Worm (Caenorhabditis elegans) whole organism, L1 larva: ENCODE measurements around the gene C25D7.16.
A peak's percentile ranks its signal among the peaks of the same experiment; 100 is the strongest.

Experiments used
- C04F5.9 ChIP-seq: sonication (generic microtip); optimal IDR thresholded peaks from 2 replicates; lab custom pipeline; 2016; ENCODE audit warnings: missing genetic modification characterization, missing compliant biosample characterization
- C16A3.4 ChIP-seq: fragments of 150-350 bp; optimal IDR thresholded peaks from 2 replicates; lab custom pipeline; 2014; ENCODE audit warnings: missing biosample characterization, missing genetic modification characterization
- F16B12.6 ChIP-seq: fragments of 150-350 bp; optimal IDR thresholded peaks from 2 replicates; lab custom pipeline; 2014; ENCODE audit warnings: missing biosample characterization, missing genetic modification characterization
- aha-1 ChIP-seq: fragments of 150-350 bp; optimal IDR thresholded peaks from 2 replicates; lab custom pipeline; 2014; ENCODE audit warnings: missing biosample characterization, missing genetic modification characterization
- aly-2 ChIP-seq: fragments of 150-350 bp; optimal IDR thresholded peaks from 2 replicates; lab custom pipeline; 2014; ENCODE audit warnings: missing biosample characterization, missing genetic modification characterization
- ama-1 ChIP-seq: fragments of 150-350 bp; optimal IDR thresholded peaks from 2 replicates; lab custom pipeline; 2014
- blmp-1 ChIP-seq: fragments of 150-350 bp; optimal IDR thresholded peaks from 2 replicates; lab custom pipeline; 2014; ENCODE audit warnings: missing biosample characterization, missing genetic modification characterization
- ceh-63 ChIP-seq: fragments of 200-800 bp; sonication (Bioruptor generic); optimal IDR thresholded peaks from 2 replicates; lab custom pipeline; 2018; ENCODE audit warnings: mild to moderate bottlenecking, missing genetic modification characterization, missing compliant biosample characterization
- ceh-82 ChIP-seq, 3 experiments: fragments of 150-350 bp in 1 of 3; sonication (generic microtip) in 2 of 3; optimal IDR thresholded peaks; 2 replicates each; lab custom pipeline; 2014 to 2017; ENCODE audit warnings: missing biosample characterization in 3 of 3, missing genetic modification characterization in 3 of 3
- ceh-88 ChIP-seq: fragments of 200-800 bp; sonication (Bioruptor generic); IDR thresholded peaks from 2 replicates; pipeline ENCODE4 v1.3.6; 2022; ENCODE audit warnings: missing genetic modification characterization, missing compliant biosample characterization
- ces-1 ChIP-seq: fragments of 150-350 bp; optimal IDR thresholded peaks from 2 replicates; lab custom pipeline; 2014; ENCODE audit warnings: missing biosample characterization, missing genetic modification reagents, missing genetic modification characterization
- dsc-1 ChIP-seq: sonication (generic microtip); optimal IDR thresholded peaks from 2 replicates; lab custom pipeline; 2016; ENCODE audit warnings: mild to moderate bottlenecking, missing genetic modification characterization, missing compliant biosample characterization
- efl-1 ChIP-seq, 4 experiments: fragments of 150-350 bp; optimal IDR thresholded peaks in 3 of 4; peaks in 1 of 4; 1 replicate in 1 of 4; 2 replicates in 3 of 4; lab custom pipeline; 2014; ENCODE audit warnings: missing biosample characterization in 2 of 4, missing genetic modification characterization in 2 of 4, missing genetic modification reagents in 2 of 4
- egl-27 ChIP-seq, 2 experiments: fragments of 150-350 bp in 1 of 2; sonication (generic microtip); optimal IDR thresholded peaks; 3 replicates each; lab custom pipeline; 2017 to 2018; ENCODE audit warnings: missing biosample characterization in 2 of 2, missing genetic modification characterization in 2 of 2, missing genetic modification reagents in 2 of 2
- elt-2 ChIP-seq: sonication (generic microtip); optimal IDR thresholded peaks from 2 replicates; lab custom pipeline; 2016; ENCODE audit warnings: missing genetic modification characterization, mild to moderate bottlenecking, inconsistent platforms, missing compliant biosample characterization, missing genetic modification reagents
- fkh-4 ChIP-seq: sonication (generic microtip); optimal IDR thresholded peaks from 2 replicates; lab custom pipeline; 2016; ENCODE audit warnings: missing compliant biosample characterization, missing genetic modification characterization, borderline replicate concordance
- fkh-8 ChIP-seq: sonication (generic microtip); optimal IDR thresholded peaks from 2 replicates; lab custom pipeline; 2016; ENCODE audit warnings: mild to moderate bottlenecking, missing genetic modification characterization, missing compliant biosample characterization
- grh-1 ChIP-seq: fragments of 200-800 bp; sonication (Bioruptor generic); IDR thresholded peaks from 2 replicates; pipeline ENCODE4 v1.3.6; 2022; ENCODE audit warnings: missing genetic modification reagents, missing genetic modification characterization, missing compliant biosample characterization
- hpl-2 ChIP-seq: fragments of 150-350 bp; optimal IDR thresholded peaks from 2 replicates; lab custom pipeline; 2014; ENCODE audit warnings: missing biosample characterization, missing genetic modification reagents, missing genetic modification characterization
- irx-1 ChIP-seq: sonication (generic microtip); optimal IDR thresholded peaks from 2 replicates; lab custom pipeline; 2016; ENCODE audit warnings: missing genetic modification characterization, missing compliant biosample characterization
- isw-1 ChIP-seq: fragments of 200-800 bp; sonication (Bioruptor generic); IDR thresholded peaks from 2 replicates; pipeline ENCODE4 v1.3.6; 2022; ENCODE audit warnings: missing genetic modification characterization, missing compliant biosample characterization
- jun-1 ChIP-seq: fragments of 150-350 bp; optimal IDR thresholded peaks from 2 replicates; lab custom pipeline; 2014; ENCODE audit warnings: missing biosample characterization, missing genetic modification reagents, missing genetic modification characterization
- lin-13 ChIP-seq: fragments of 150-350 bp; optimal IDR thresholded peaks from 2 replicates; lab custom pipeline; 2014; ENCODE audit warnings: missing biosample characterization, missing genetic modification reagents, missing genetic modification characterization
- lin-15B ChIP-seq: fragments of 150-350 bp; sonication (generic microtip); optimal IDR thresholded peaks from 3 replicates; lab custom pipeline; 2014; ENCODE audit warnings: missing biosample characterization, missing genetic modification characterization
- lin-35 ChIP-seq, 2 experiments: fragments of 150-350 bp; optimal IDR thresholded peaks; 2 replicates each; lab custom pipeline; 2014; ENCODE audit warnings: missing biosample characterization in 2 of 2, missing genetic modification characterization in 2 of 2, missing genetic modification reagents in 2 of 2
- lsy-2 ChIP-seq, 2 experiments: fragments of 150-350 bp; optimal IDR thresholded peaks; 2 replicates each; lab custom pipeline; 2014; ENCODE audit warnings: missing biosample characterization in 2 of 2, missing genetic modification characterization in 2 of 2
- mab-9 ChIP-seq: fragments of 200-800 bp; sonication (Bioruptor generic); IDR thresholded peaks from 2 replicates; pipeline ENCODE4 v1.3.6; 2022; ENCODE audit warnings: missing genetic modification reagents, missing genetic modification characterization, missing compliant biosample characterization
- mdl-1 ChIP-seq, 2 experiments: fragments of 150-350 bp; optimal IDR thresholded peaks; 2 replicates each; lab custom pipeline; 2014 to 2017; ENCODE audit warnings: missing biosample characterization in 2 of 2, missing genetic modification characterization in 2 of 2, inconsistent platforms in 1 of 2
- mef-2 ChIP-seq: fragments of 150-350 bp; optimal IDR thresholded peaks from 2 replicates; lab custom pipeline; 2014; ENCODE audit warnings: missing biosample characterization, missing genetic modification characterization
- mep-1 ChIP-seq: fragments of 150-350 bp; optimal IDR thresholded peaks from 2 replicates; lab custom pipeline; 2014; ENCODE audit warnings: missing biosample characterization, missing genetic modification characterization
- nhr-19 ChIP-seq: fragments of 200-800 bp; sonication (Bioruptor generic); conservative IDR thresholded peaks from 2 replicates; pipeline ENCODE4 v1.3.6; 2022; ENCODE audit warnings: missing genetic modification characterization, missing compliant biosample characterization
- nhr-20 ChIP-seq: sonication (generic microtip); optimal IDR thresholded peaks from 2 replicates; lab custom pipeline; 2016; ENCODE audit warnings: mild to moderate bottlenecking, missing genetic modification characterization, missing compliant biosample characterization
- nhr-28 ChIP-seq: fragments of 150-350 bp; optimal IDR thresholded peaks from 2 replicates; lab custom pipeline; 2014; ENCODE audit warnings: missing biosample characterization, missing genetic modification characterization
- nhr-71 ChIP-seq: sonication (generic microtip); optimal IDR thresholded peaks from 2 replicates; lab custom pipeline; 2016; ENCODE audit warnings: mild to moderate bottlenecking, missing genetic modification characterization, moderate library complexity, missing compliant biosample characterization
- nhr-76 ChIP-seq: sonication (generic microtip); optimal IDR thresholded peaks from 2 replicates; lab custom pipeline; 2017; ENCODE audit warnings: missing biosample characterization, missing genetic modification characterization
- nhr-84 ChIP-seq: sonication (generic microtip); optimal IDR thresholded peaks from 2 replicates; lab custom pipeline; 2017; ENCODE audit warnings: missing biosample characterization, missing genetic modification characterization
- nhr-90 ChIP-seq: sonication (generic microtip); optimal IDR thresholded peaks from 2 replicates; lab custom pipeline; 2016; ENCODE audit warnings: mild to moderate bottlenecking, missing genetic modification characterization, missing compliant biosample characterization; ENCODE audit not compliant: poor library complexity
- pax-3 ChIP-seq: fragments of 200-800 bp; sonication (Bioruptor generic); optimal IDR thresholded peaks from 2 replicates; lab custom pipeline; 2018; ENCODE audit warnings: mild to moderate bottlenecking, missing genetic modification characterization, moderate library complexity, missing compliant biosample characterization
- rnt-1 ChIP-seq: sonication (generic microtip); optimal IDR thresholded peaks from 2 replicates; lab custom pipeline; 2016; ENCODE audit warnings: mild to moderate bottlenecking, missing genetic modification characterization, moderate library complexity, missing compliant biosample characterization
- snpc-4 ChIP-seq: fragments of 150-350 bp; optimal IDR thresholded peaks from 2 replicates; lab custom pipeline; 2014; ENCODE audit warnings: missing biosample characterization, missing genetic modification characterization
- snu-23 ChIP-seq: sonication (generic microtip); optimal IDR thresholded peaks from 2 replicates; lab custom pipeline; 2016; ENCODE audit warnings: missing genetic modification characterization, missing compliant biosample characterization
- sox-4 ChIP-seq: sonication (generic microtip); optimal IDR thresholded peaks from 2 replicates; lab custom pipeline; 2016; ENCODE audit warnings: missing genetic modification characterization, missing compliant biosample characterization
- tlp-1 ChIP-seq: fragments of 150-350 bp; optimal IDR thresholded peaks from 2 replicates; lab custom pipeline; 2014; ENCODE audit warnings: missing biosample characterization, missing genetic modification characterization
- unc-130 ChIP-seq: fragments of 150-350 bp; optimal IDR thresholded peaks from 2 replicates; lab custom pipeline; 2017; ENCODE audit warnings: missing biosample characterization, missing genetic modification characterization, inconsistent platforms
- unc-30 ChIP-seq: sonication (generic microtip); optimal IDR thresholded peaks from 2 replicates; lab custom pipeline; 2017; ENCODE audit warnings: missing biosample characterization, missing genetic modification characterization
- unc-86 ChIP-seq: sonication (generic microtip); optimal IDR thresholded peaks from 2 replicates; lab custom pipeline; 2016; ENCODE audit warnings: missing genetic modification characterization, missing compliant biosample characterization
- unc-98 ChIP-seq: fragments of 200-800 bp; sonication (Bioruptor generic); IDR thresholded peaks from 2 replicates; pipeline ENCODE4 v1.3.6; 2022; ENCODE audit warnings: missing genetic modification characterization, missing compliant biosample characterization
- zip-4 ChIP-seq: fragments of 200-800 bp; sonication (Bioruptor generic); optimal IDR thresholded peaks from 2 replicates; lab custom pipeline; 2018; ENCODE audit warnings: mild to moderate bottlenecking, missing genetic modification characterization, moderate library complexity, missing compliant biosample characterization

The C25D7.16 gene

DNA sequence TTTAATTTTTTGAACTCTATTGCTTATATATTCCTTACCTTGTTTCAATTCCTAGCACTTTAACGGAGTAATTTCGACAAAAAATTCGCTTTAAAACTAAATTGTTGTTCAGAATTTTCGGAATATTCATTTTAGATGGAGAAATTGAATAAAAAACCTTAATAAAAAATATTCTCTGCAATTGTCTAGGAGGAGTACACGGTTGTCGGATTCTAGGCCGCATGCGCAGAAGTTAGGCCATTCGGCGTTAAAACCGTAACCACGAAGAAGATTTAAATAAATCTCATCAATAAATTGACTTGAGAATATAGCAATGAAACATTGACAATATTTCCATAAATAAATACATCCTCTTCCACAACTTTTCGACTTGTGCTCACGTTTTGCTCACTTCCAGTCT, 26.3 kb downstream of the C25D7.16 start, which contains the start of the genes C01G10.10 and C01G10.9 (continued):
- TF ChIP-seq fkh-4: peak; percentile 94
- no peak for TF ChIP-seq mdl-1 (tag; optimal IDR thresholded peaks at IDR 0.05; lab: Kevin White, UChicago)
- TF ChIP-seq nhr-28 (tag; lab: Kevin White, UChicago): no peak
- TF ChIP-seq nhr-71 (tag; lab: Kevin White, UChicago): peak; percentile 87
- TF ChIP-seq nhr-90 (tag; lab: Kevin White, UChicago): peak; percentile 92
- no peak for TF ChIP-seq ces-1
- peak; percentile 51 for TF ChIP-seq blmp-1 (tag; lab: Kevin White, UChicago)
- no peak for TF ChIP-seq hpl-2 (GFP tag; lab: Kevin White, UChicago)
- no peak for TF ChIP-seq tlp-1 (tag; lab: Kevin White, UChicago)
- TF ChIP-seq zip-4: peak; percentile 20
- TF ChIP-seq C16A3.4: peak; percentile 27
- peak; percentile 46 for TF ChIP-seq unc-86
- TF ChIP-seq lin-15B (tag; lab: Kevin White, UChicago): no peak
- no peak for TF ChIP-seq unc-30 (tag; lab: Kevin White, UChicago)
- peak; percentile 90 for TF ChIP-seq sox-4 (tag; lab: Kevin White, UChicago)
- TF ChIP-seq egl-27 (tag; optimal IDR thresholded peaks at IDR 0.05; lab: Kevin White, UChicago): no peak
- no peak for TF ChIP-seq F16B12.6 (tag; lab: Kevin White, UChicago)
- no peak for TF ChIP-seq aly-2
- no peak for TF ChIP-seq mef-2
- peak; percentile 90 for TF ChIP-seq dsc-1
- peak; percentile 21 to 46 for TF ChIP-seq lin-35 (GFP tag; optimal IDR thresholded peaks at IDR 0.05; lab: Kevin White, UChicago)
- TF ChIP-seq ceh-88: no peak
- peak; percentile 96 for TF ChIP-seq pax-3 (tag; lab: Kevin White, UChicago)
- peak; percentile 46; the same call in 1 of the 2 replicates for TF ChIP-seq isw-1
- no peak for TF ChIP-seq lin-13 (GFP tag; lab: Kevin White, UChicago)
- TF ChIP-seq unc-98: peak; percentile 58; the same call in 1 of the 2 replicates
- TF ChIP-seq C04F5.9: peak; percentile 83
- 0 out of 2 replicates have a peak, but pooled peaks have one; percentile 34 for TF ChIP-seq grh-1
- TF ChIP-seq unc-130: peak; percentile 34
- TF ChIP-seq aha-1: no peak
- peak; percentile 78; the same call in 1 of the 2 replicates for TF ChIP-seq mab-9 (GFP tag; lab: Robert Waterston, UW)
- peak; percentile 29 for TF ChIP-seq jun-1 (tag; lab: Kevin White, UChicago)
- peak; percentile 67 for TF ChIP-seq elt-2
- TF ChIP-seq nhr-76 (tag; lab: Kevin White, UChicago): no peak
- TF ChIP-seq irx-1 (tag; lab: Kevin White, UChicago): peak; percentile 93
- TF ChIP-seq nhr-84 (tag; lab: Kevin White, UChicago): no peak
- TF ChIP-seq nhr-19 (GFP tag; lab: Robert Waterston, UW): peak; percentile 73
- peak; percentile 79 for TF ChIP-seq mep-1 (tag; lab: Kevin White, UChicago)

DNA sequence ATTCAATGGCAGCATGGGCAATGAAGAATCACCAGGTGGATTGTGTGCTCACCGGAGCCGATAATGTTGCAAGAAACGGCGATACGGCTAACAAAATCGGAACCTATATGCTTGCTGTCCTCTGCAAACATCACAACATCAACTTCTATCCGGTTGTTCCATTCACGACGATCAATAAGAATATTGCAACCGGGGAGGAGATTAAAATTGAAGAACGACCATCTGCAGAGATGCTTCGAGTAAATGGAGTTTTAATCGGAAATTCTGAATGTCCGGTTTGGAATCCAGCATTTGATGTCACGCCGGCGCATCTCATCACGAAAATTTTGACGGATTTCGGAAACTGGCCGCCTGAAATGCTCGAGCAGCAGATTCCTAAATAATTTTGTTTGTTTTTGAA, 27.7 kb downstream of the C25D7.16 start:
- no peak for TF ChIP-seq mab-9 (GFP tag; lab: Robert Waterston, UW)
- TF ChIP-seq lsy-2 (tag; optimal IDR thresholded peaks at IDR 0.05; lab: Kevin White, UChicago): peak in 1 of 2 experiments; percentile 19
- TF ChIP-seq nhr-20: peak; percentile 6
- no peak for TF ChIP-seq efl-1 (optimal IDR thresholded peaks at IDR 0.05; lab: Kevin White, UChicago)
- peak in 1 of 2 experiments; percentile 81 for TF ChIP-seq efl-1 (GFP tag; optimal IDR thresholded peaks at IDR 0.05 in 1 of 2; lab: Kevin White, UChicago)
- TF ChIP-seq nhr-19 (GFP tag; lab: Robert Waterston, UW): peak; percentile 16; the same call in 1 of the 2 replicates
- TF ChIP-seq ceh-63 (GFP tag; lab: Kevin White, UChicago): peak; percentile 48
- no peak for TF ChIP-seq irx-1 (tag; lab: Kevin White, UChicago)
- TF ChIP-seq nhr-71 (tag; lab: Kevin White, UChicago): peak; percentile 44
- peak; percentile 18 for TF ChIP-seq rnt-1 (tag; lab: Kevin White, UChicago)
- peak; percentile 30 for TF ChIP-seq pax-3 (tag; lab: Kevin White, UChicago)
- peak; percentile 19 for TF ChIP-seq snu-23 (GFP tag; lab: Kevin White, UChicago)
- peak; percentile 84 for TF ChIP-seq aly-2
- no peak for TF ChIP-seq snpc-4 (tag; lab: Kevin White, UChicago)
- no peak for TF ChIP-seq fkh-8
- no peak for TF ChIP-seq isw-1
- TF ChIP-seq ama-1 (lab: Kevin White, UChicago): peak; percentile 93
- TF ChIP-seq ceh-82 (tag; optimal IDR thresholded peaks at IDR 0.05; lab: Kevin White, UChicago): no peak
